Fruit fly (Drosophila melanogaster) whole organism, adult: ENCODE data around the gene CG34129.

Experiments
- CG14711 ChIP-seq: fragments of 200-800 bp; sonication (Bioruptor generic); optimal IDR thresholded peaks from 2 replicates; lab custom pipeline; 2018; ENCODE audit warnings: missing biosample characterization, mild to moderate bottlenecking, missing genetic modification characterization, moderate library complexity
- CG33017 ChIP-seq: fragments of 200-800 bp; sonication (Bioruptor generic); optimal IDR thresholded peaks from 2 replicates; lab custom pipeline; 2018; ENCODE audit warnings: missing biosample characterization, mild to moderate bottlenecking, missing genetic modification characterization, moderate library complexity
- CG7045 ChIP-seq: fragments of 200-800 bp; sonication (Bioruptor generic); optimal IDR thresholded peaks from 2 replicates; lab custom pipeline; 2017; ENCODE audit warnings: missing biosample characterization, mild to moderate bottlenecking, missing genetic modification characterization
- CG7101 ChIP-seq: fragments of 200-800 bp; sonication (Bioruptor generic); optimal IDR thresholded peaks from 2 replicates; lab custom pipeline; 2018; ENCODE audit warnings: missing biosample characterization, mild to moderate bottlenecking, missing genetic modification characterization, moderate library complexity
- Clk ChIP-seq: fragments of 200-800 bp; sonication (Bioruptor generic); optimal IDR thresholded peaks from 2 replicates; lab custom pipeline; 2017; ENCODE audit warnings: missing biosample characterization, missing genetic modification characterization
- Hr96 ChIP-seq: fragments of 200-800 bp; sonication (Bioruptor generic); optimal IDR thresholded peaks from 2 replicates; lab custom pipeline; 2016; ENCODE audit warnings: missing biosample characterization, missing genetic modification characterization
- Mnt ChIP-seq: fragments of 200-800 bp; sonication (Bioruptor generic); optimal IDR thresholded peaks from 2 replicates; lab custom pipeline; 2016; ENCODE audit warnings: missing biosample characterization, mild to moderate bottlenecking, missing genetic modification characterization
- bab1 ChIP-seq: fragments of 200-800 bp; sonication (Bioruptor generic); optimal IDR thresholded peaks from 3 replicates; lab custom pipeline; 2019; ENCODE audit warnings: missing biosample characterization, mild to moderate bottlenecking, missing genetic modification characterization, moderate library complexity
- cic ChIP-seq: fragments of 200-800 bp; sonication (Bioruptor generic); optimal IDR thresholded peaks from 2 replicates; lab custom pipeline; 2017; ENCODE audit warnings: missing biosample characterization, mild to moderate bottlenecking, missing genetic modification characterization, moderate library complexity
- kay ChIP-seq: fragments of 200-800 bp; sonication (Bioruptor generic); peaks from one replicate; lab custom pipeline; 2016; ENCODE audit warnings: missing biosample characterization, missing genetic modification characterization, borderline replicate concordance
- ovo ChIP-seq: fragments of 200-800 bp; sonication (Bioruptor generic); optimal IDR thresholded peaks from 2 replicates; lab custom pipeline; 2016; ENCODE audit warnings: missing biosample characterization, missing genetic modification characterization
- pad ChIP-seq: fragments of 200-800 bp; sonication (Bioruptor generic); optimal IDR thresholded peaks from 3 replicates; lab custom pipeline; 2017; ENCODE audit warnings: missing biosample characterization, missing genetic modification characterization, mild to moderate bottlenecking, moderate library complexity, missing genetic modification reagents
- tj ChIP-seq: fragments of 200-800 bp; sonication (Bioruptor generic); optimal IDR thresholded peaks from 3 replicates; lab custom pipeline; 2017; ENCODE audit warnings: missing biosample characterization, mild to moderate bottlenecking, missing genetic modification characterization, moderate library complexity
- toe ChIP-seq: fragments of 200-800 bp; sonication (Bioruptor generic); optimal IDR thresholded peaks from 2 replicates; lab custom pipeline; 2016; ENCODE audit warnings: missing biosample characterization, missing genetic modification characterization

DNA sequence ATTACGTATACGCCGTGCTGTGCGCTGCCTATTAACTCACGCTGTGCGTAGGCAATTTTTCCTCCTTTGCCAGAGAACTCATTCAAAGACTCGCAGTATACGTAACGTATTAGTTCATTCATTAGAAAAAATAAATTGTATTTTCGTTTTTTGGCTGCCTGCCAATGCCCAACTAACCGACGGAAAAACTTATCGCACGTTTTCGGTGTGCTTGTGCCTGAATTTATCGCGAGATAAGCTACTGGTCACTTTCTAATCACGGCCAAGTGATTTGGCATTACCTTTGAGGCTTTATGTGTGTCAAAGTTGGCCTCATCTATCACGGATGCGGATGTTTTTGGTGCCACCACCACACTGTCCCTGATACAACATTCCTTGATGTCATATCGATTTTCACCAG lies 21.9 kb upstream of the CG34129 start:
- TF ChIP-seq pad (GFP tag; lab: Kevin White, UChicago) (no peak), Clk (GFP tag; lab: Kevin White, UChicago) (no peak), kay (GFP tag; lab: Kevin White, UChicago) (no peak), tj (no peak), CG14711 (tag; lab: Kevin White, UChicago) (no peak), CG7045 (GFP tag; lab: Kevin White, UChicago) (no peak), bab1 (no peak), toe (GFP tag; lab: Kevin White, UChicago) (no peak), CG7101 (tag; lab: Kevin White, UChicago) (no peak), cic (GFP tag; lab: Kevin White, UChicago) (no peak), CG33017 (tag; lab: Kevin White, UChicago) (no peak), Hr96 (no peak), Mnt (GFP tag; lab: Kevin White, UChicago) (no peak), ovo (GFP tag; lab: Kevin White, UChicago) (no peak)
